Worm (Caenorhabditis elegans) whole organism, young adult: Measurements from ENCODE around the gene txt-12.

Source experiments
- C17E4.6 ChIP-seq: fragments of 200-800 bp; sonication (Bioruptor generic); IDR thresholded peaks from 2 replicates; pipeline ENCODE4 v1.3.6; 2022; ENCODE audit warnings: missing genetic modification reagents, missing genetic modification characterization, missing compliant biosample characterization
- F55B11.4 ChIP-seq: sonication (generic microtip); optimal IDR thresholded peaks from 2 replicates; lab custom pipeline; 2016; ENCODE audit warnings: missing compliant biosample characterization, missing genetic modification characterization, borderline replicate concordance; ENCODE audit not compliant: insufficient read depth
- K11D2.4 ChIP-seq: fragments of 200-800 bp; sonication (Bioruptor generic); IDR thresholded peaks from 2 replicates; pipeline ENCODE4 v1.3.6; 2022; ENCODE audit warnings: missing genetic modification reagents, missing genetic modification characterization, missing compliant biosample characterization
- Y53F4B.3 ChIP-seq: fragments of 200-800 bp; sonication (Bioruptor generic); IDR thresholded peaks from 2 replicates; pipeline ENCODE4 v1.3.6; 2022; ENCODE audit warnings: missing genetic modification reagents, missing genetic modification characterization, missing compliant biosample characterization
- Y95B8A.8 ChIP-seq: fragments of 200-800 bp; sonication (Bioruptor generic); IDR thresholded peaks from 2 replicates; pipeline ENCODE4 v1.3.6; 2022; ENCODE audit warnings: missing genetic modification reagents, missing genetic modification characterization, missing compliant biosample characterization
- aptf-2 ChIP-seq: fragments of 200-800 bp; sonication (Bioruptor generic); conservative IDR thresholded peaks from 2 replicates; pipeline ENCODE4 v1.3.6; 2022; ENCODE audit warnings: missing genetic modification reagents, missing genetic modification characterization, missing compliant biosample characterization
- bed-2 ChIP-seq: fragments of 200-800 bp; sonication (Bioruptor generic); IDR thresholded peaks from 2 replicates; pipeline ENCODE4 v1.3.6; 2022; ENCODE audit warnings: missing genetic modification reagents, missing genetic modification characterization, missing compliant biosample characterization
- ccch-3 ChIP-seq: fragments of 200-800 bp; sonication (Bioruptor generic); optimal IDR thresholded peaks from 2 replicates; lab custom pipeline; 2018; ENCODE audit warnings: mild to moderate bottlenecking, missing genetic modification characterization, missing compliant biosample characterization
- ceh-100 ChIP-seq: fragments of 200-800 bp; sonication (Bioruptor generic); IDR thresholded peaks from 2 replicates; pipeline ENCODE4 v1.3.6; 2022; ENCODE audit warnings: missing genetic modification reagents, missing genetic modification characterization, missing compliant biosample characterization
- ceh-27 ChIP-seq: fragments of 200-800 bp; sonication (Bioruptor generic); optimal IDR thresholded peaks from 2 replicates; lab custom pipeline; 2018; ENCODE audit warnings: mild to moderate bottlenecking, missing genetic modification characterization, moderate library complexity, missing compliant biosample characterization
- dpl-1 ChIP-seq: fragments of 150-350 bp; optimal IDR thresholded peaks from 2 replicates; lab custom pipeline; 2014; ENCODE audit warnings: missing biosample characterization, missing genetic modification reagents, missing genetic modification characterization
- egrh-3 ChIP-seq: fragments of 200-800 bp; sonication (Bioruptor generic); IDR thresholded peaks from 2 replicates; pipeline ENCODE4 v1.3.6; 2022; ENCODE audit warnings: missing genetic modification reagents, missing genetic modification characterization, missing compliant biosample characterization
- ets-4 ChIP-seq: fragments of 200-800 bp; sonication (Bioruptor generic); optimal IDR thresholded peaks from 2 replicates; lab custom pipeline; 2018; ENCODE audit warnings: mild to moderate bottlenecking, missing genetic modification characterization, missing compliant biosample characterization
- fkh-3 ChIP-seq: sonication (generic microtip); optimal IDR thresholded peaks from 2 replicates; lab custom pipeline; 2016; ENCODE audit warnings: mild to moderate bottlenecking, missing genetic modification characterization, missing compliant biosample characterization
- hlh-12 ChIP-seq: sonication (generic microtip); optimal IDR thresholded peaks from 2 replicates; lab custom pipeline; 2016; ENCODE audit warnings: missing genetic modification characterization, missing compliant biosample characterization
- hlh-26 ChIP-seq: fragments of 200-800 bp; sonication (Bioruptor generic); conservative IDR thresholded peaks from 2 replicates; pipeline ENCODE4 v1.3.6; 2022; ENCODE audit warnings: missing genetic modification reagents, missing genetic modification characterization, missing compliant biosample characterization
- hrde-1 ChIP-seq: sonication (generic microtip); optimal IDR thresholded peaks from 2 replicates; lab custom pipeline; 2016; ENCODE audit warnings: missing genetic modification characterization, mild to moderate bottlenecking, missing compliant biosample characterization, moderate library complexity, missing genotype, missing genetic modification reagents, borderline replicate concordance
- lin-26 ChIP-seq: fragments of 200-800 bp; sonication (Bioruptor generic); IDR thresholded peaks from 2 replicates; pipeline ENCODE4 v1.3.6; 2022; ENCODE audit warnings: missing genetic modification reagents, missing genetic modification characterization, missing compliant biosample characterization
- lin-40 ChIP-seq: sonication (generic microtip); optimal IDR thresholded peaks from 2 replicates; lab custom pipeline; 2016; ENCODE audit warnings: missing genetic modification characterization, mild to moderate bottlenecking, missing compliant biosample characterization, missing genotype, missing genetic modification reagents
- lsy-27 ChIP-seq: sonication (generic microtip); optimal IDR thresholded peaks from 2 replicates; lab custom pipeline; 2017; ENCODE audit warnings: missing genetic modification characterization, mild to moderate bottlenecking, missing compliant biosample characterization, antibody characterized with exemption, missing genotype, borderline replicate concordance; ENCODE audit not compliant: insufficient read depth
- madf-10 ChIP-seq: sonication (generic microtip); optimal IDR thresholded peaks from 2 replicates; lab custom pipeline; 2016; ENCODE audit warnings: mild to moderate bottlenecking, missing genetic modification characterization, missing compliant biosample characterization
- madf-3 ChIP-seq: fragments of 200-800 bp; sonication (Bioruptor generic); IDR thresholded peaks from 2 replicates; pipeline ENCODE4 v1.3.6; 2022; ENCODE audit warnings: missing genetic modification reagents, missing genetic modification characterization, missing compliant biosample characterization
- madf-8 ChIP-seq: fragments of 200-800 bp; sonication (Bioruptor generic); conservative IDR thresholded peaks from 2 replicates; pipeline ENCODE4 v1.3.6; 2022; ENCODE audit warnings: missing genetic modification reagents, missing genetic modification characterization, missing compliant biosample characterization
- nfya-1 ChIP-seq: sonication (generic microtip); optimal IDR thresholded peaks from 2 replicates; lab custom pipeline; 2017; ENCODE audit warnings: antibody characterized with exemption, missing compliant biosample characterization, missing genetic modification characterization, borderline replicate concordance; ENCODE audit not compliant: insufficient read depth
- nfya-2 ChIP-seq: fragments of 200-800 bp; sonication (Bioruptor generic); IDR thresholded peaks from 2 replicates; pipeline ENCODE4 v1.3.6; 2022; ENCODE audit warnings: missing genetic modification reagents, missing genetic modification characterization, missing compliant biosample characterization
- nfyb-1 ChIP-seq: fragments of 200-800 bp; sonication (Bioruptor generic); IDR thresholded peaks from 2 replicates; pipeline ENCODE4 v1.3.6; 2022; ENCODE audit warnings: missing genetic modification reagents, missing genetic modification characterization, missing compliant biosample characterization
- pha-4 ChIP-seq: fragments of 150-350 bp; sonication (generic microtip); optimal IDR thresholded peaks from 2 replicates; lab custom pipeline; 2014; ENCODE audit warnings: missing biosample characterization, missing genetic modification reagents, missing genetic modification characterization
- snpc-1.1 ChIP-seq: sonication (generic microtip); optimal IDR thresholded peaks from 2 replicates; lab custom pipeline; 2017; ENCODE audit warnings: missing genetic modification characterization, mild to moderate bottlenecking, missing compliant biosample characterization, antibody characterized with exemption, moderate library complexity, missing genotype, missing genetic modification reagents; ENCODE audit not compliant: insufficient read depth
- snpc-1.3 ChIP-seq: sonication (generic microtip); optimal IDR thresholded peaks from 2 replicates; lab custom pipeline; 2017; ENCODE audit warnings: missing genetic modification characterization, mild to moderate bottlenecking, missing compliant biosample characterization, antibody characterized with exemption, moderate library complexity, missing genotype, missing genetic modification reagents; ENCODE audit not compliant: insufficient read depth
- snpc-4 ChIP-seq, 5 experiments: fragments of 150-350 bp in 1 of 5; sonication (generic microtip) in 4 of 5; optimal IDR thresholded peaks; 2 replicates each; lab custom pipeline; 2014 to 2018; ENCODE audit warnings: missing genetic modification characterization in 5 of 5, missing biosample characterization in 3 of 5, antibody characterized with exemption in 2 of 5, mild to moderate bottlenecking in 2 of 5, missing compliant biosample characterization in 2 of 5, missing genotype in 2 of 5, moderate library complexity in 2 of 5, missing genetic modification reagents in 1 of 5
- sptf-2 ChIP-seq: fragments of 200-800 bp; sonication (Bioruptor generic); optimal IDR thresholded peaks from 2 replicates; lab custom pipeline; 2018; ENCODE audit warnings: mild to moderate bottlenecking, missing genetic modification characterization, missing compliant biosample characterization
- ztf-18 ChIP-seq: sonication (generic microtip); optimal IDR thresholded peaks from 2 replicates; lab custom pipeline; 2016; ENCODE audit warnings: missing genotype, mild to moderate bottlenecking, missing genetic modification characterization, missing compliant biosample characterization
- ztf-28 ChIP-seq: fragments of 200-800 bp; sonication (Bioruptor generic); IDR thresholded peaks from 2 replicates; pipeline ENCODE4 v1.3.6; 2022; ENCODE audit warnings: missing genetic modification reagents, missing genetic modification characterization, missing compliant biosample characterization

The txt-12 gene

DNA sequence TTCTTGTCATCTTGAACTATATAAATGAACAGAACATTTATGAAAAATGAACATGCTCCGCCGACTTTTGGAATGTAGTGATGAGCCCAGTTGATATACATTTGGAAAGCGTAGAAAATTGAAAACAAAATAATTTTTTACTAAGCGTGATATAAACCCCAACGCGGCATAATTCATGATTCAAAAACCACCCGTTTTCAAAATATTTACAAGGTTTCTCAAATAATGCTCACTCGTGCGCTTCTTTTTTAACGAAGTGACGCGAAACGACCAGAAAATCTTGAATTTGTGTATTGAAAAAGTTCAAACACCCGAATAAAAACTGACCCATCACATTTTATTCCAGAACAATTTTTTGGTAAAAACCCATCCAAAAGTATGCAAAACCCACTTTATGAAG is 34.6 kb downstream of the txt-12 start, which contains the start of gene srj-27:
Gene srj-27, minus strand, starts transcription at position 101 of the 400 bp plus-strand sequence.
- no peak for TF ChIP-seq snpc-1.3 (tag; lab: Kevin White, UChicago)
- TF ChIP-seq K11D2.4 (GFP tag; lab: Robert Waterston, UW) = no peak
- TF ChIP-seq hlh-12 (tag; lab: Kevin White, UChicago) = no peak
- TF ChIP-seq madf-10 (tag; lab: Kevin White, UChicago) = no peak
- no peak for TF ChIP-seq lsy-27 (tag; lab: Kevin White, UChicago)
- no peak for TF ChIP-seq hrde-1 (tag; lab: Kevin White, UChicago)
- no peak for TF ChIP-seq nfya-1 (tag; lab: Kevin White, UChicago)
- no peak for TF ChIP-seq ceh-27 (GFP tag; lab: Kevin White, UChicago)
- no peak for TF ChIP-seq hlh-26 (GFP tag; lab: Robert Waterston, UW)
- TF ChIP-seq snpc-4 (GFP tag; optimal IDR thresholded peaks at IDR 0.05; lab: Kevin White, UChicago) = no peak
- TF ChIP-seq snpc-4 (tag; optimal IDR thresholded peaks at IDR 0.05; lab: Kevin White, UChicago) = no peak
- no peak for TF ChIP-seq Y53F4B.3 (GFP tag; lab: Robert Waterston, UW)
- no peak for TF ChIP-seq snpc-1.1 (tag; lab: Kevin White, UChicago)
- no peak for TF ChIP-seq sptf-2 (GFP tag; lab: Kevin White, UChicago)
- TF ChIP-seq madf-8 = no peak
- no peak for TF ChIP-seq ztf-18 (tag; lab: Kevin White, UChicago)
- no peak for TF ChIP-seq bed-2 (GFP tag; lab: Robert Waterston, UW)
- no peak for TF ChIP-seq F55B11.4 (tag; lab: Kevin White, UChicago)
- TF ChIP-seq dpl-1 = no peak
- no peak for TF ChIP-seq pha-4 (tag; lab: Kevin White, UChicago)
- no peak for TF ChIP-seq madf-3 (GFP tag; lab: Robert Waterston, UW)

ce11 chrV:15127955-15128354 is 35.2 kb downstream of the txt-12 start, which contains the start of gene srr-7:
TSS of gene srr-7 (plus strand) at chrV:15128255.
- TF ChIP-seq nfyb-1 (GFP tag; lab: Robert Waterston, UW) = no peak
- TF ChIP-seq egrh-3 = no peak
- TF ChIP-seq lin-40 (tag; lab: Kevin White, UChicago) = no peak
- TF ChIP-seq lin-26 (GFP tag; lab: Robert Waterston, UW) = no peak
- TF ChIP-seq nfya-2 = no peak
- TF ChIP-seq ccch-3 = no peak
- no peak for TF ChIP-seq ztf-28 (GFP tag; lab: Robert Waterston, UW)

DNA sequence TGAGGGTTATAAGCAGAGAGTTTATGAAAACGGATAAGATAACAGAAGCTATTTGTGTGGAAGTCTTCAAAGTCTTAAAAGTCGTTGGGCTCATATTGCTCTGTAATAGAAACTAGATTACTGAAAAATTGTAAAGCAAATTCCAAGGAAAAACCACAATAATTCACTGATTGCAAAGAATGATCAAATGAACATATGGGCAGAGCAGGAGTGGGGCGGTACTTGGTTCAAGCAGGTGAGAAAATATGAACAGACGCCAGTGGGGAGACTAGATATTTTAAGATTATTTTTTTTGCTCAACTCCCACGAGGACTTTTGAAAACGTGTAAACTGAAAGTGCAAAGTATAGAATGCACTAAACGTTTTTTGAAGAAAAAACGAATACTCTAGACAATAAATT is 39.7 kb downstream of the txt-12 start, which contains the start of gene str-171:
Gene str-171, minus strand, starts transcription at position 101 of the 400 bp plus-strand sequence.
- TF ChIP-seq C17E4.6 (GFP tag; lab: Robert Waterston, UW) (no peak), Y95B8A.8 (GFP tag; lab: Robert Waterston, UW) (no peak), ceh-100 (GFP tag; lab: Robert Waterston, UW) (no peak), fkh-3 (tag; lab: Kevin White, UChicago) (no peak), snpc-4 (GFP tag; optimal IDR thresholded peaks at IDR 0.05; lab: Kevin White, UChicago) (no peak), snpc-4 (tag; optimal IDR thresholded peaks at IDR 0.05; lab: Kevin White, UChicago) (no peak), sptf-2 (GFP tag; lab: Kevin White, UChicago) (no peak), aptf-2 (no peak), ets-4 (GFP tag; lab: Kevin White, UChicago) (no peak)
